Worm (Caenorhabditis elegans) whole organism, mixed stage, embryonic: ENCODE data around the gene gpa-13.

Experiments used
- ceh-83 ChIP-seq: fragments of 200-800 bp; sonication (Bioruptor generic); optimal IDR thresholded peaks from 2 replicates; lab custom pipeline; 2018; ENCODE audit warnings: mild to moderate bottlenecking, missing genetic modification characterization, missing compliant biosample characterization
- elt-1 ChIP-seq: sonication (generic microtip); optimal IDR thresholded peaks from 2 replicates; lab custom pipeline; 2017; ENCODE audit warnings: missing genetic modification characterization, mild to moderate bottlenecking, missing compliant biosample characterization, antibody characterized with exemption, moderate library complexity, borderline replicate concordance; ENCODE audit not compliant: insufficient read depth
- elt-3 ChIP-seq: fragments of 150-350 bp; optimal IDR thresholded peaks from 2 replicates; lab custom pipeline; 2014; ENCODE audit warnings: missing biosample characterization, missing genetic modification characterization
- lin-13 ChIP-seq: fragments of 150-350 bp; optimal IDR thresholded peaks from 2 replicates; lab custom pipeline; 2014; ENCODE audit warnings: missing biosample characterization, missing genetic modification characterization
- lsy-2 ChIP-seq: fragments of 150-350 bp; optimal IDR thresholded peaks from 2 replicates; lab custom pipeline; 2014; ENCODE audit warnings: missing biosample characterization, missing genetic modification characterization
- nhr-12 ChIP-seq: fragments of 150-350 bp; optimal IDR thresholded peaks from 2 replicates; lab custom pipeline; 2014; ENCODE audit warnings: missing biosample characterization, missing genetic modification characterization
- nhr-2 ChIP-seq: fragments of 150-350 bp; optimal IDR thresholded peaks from 2 replicates; lab custom pipeline; 2014; ENCODE audit warnings: missing biosample characterization, missing genetic modification characterization
- nhr-237 ChIP-seq: fragments of 150-350 bp; optimal IDR thresholded peaks from 2 replicates; lab custom pipeline; 2014; ENCODE audit warnings: missing biosample characterization, missing genetic modification characterization
- nhr-76 ChIP-seq: sonication (generic microtip); optimal IDR thresholded peaks from 2 replicates; lab custom pipeline; 2017; ENCODE audit warnings: missing biosample characterization, missing genetic modification characterization
- pha-4 ChIP-seq: fragments of 150-350 bp; optimal IDR thresholded peaks from 2 replicates; lab custom pipeline; 2018; ENCODE audit warnings: missing biosample characterization, missing genetic modification reagents, missing genetic modification characterization
- tbx-8 ChIP-seq: fragments of 200-800 bp; sonication (Bioruptor generic); optimal IDR thresholded peaks from 2 replicates; lab custom pipeline; 2018; ENCODE audit warnings: mild to moderate bottlenecking, missing genetic modification characterization, moderate library complexity, missing compliant biosample characterization
- unc-39 ChIP-seq: fragments of 150-350 bp; optimal IDR thresholded peaks from 2 replicates; lab custom pipeline; 2014; ENCODE audit warnings: missing biosample characterization, missing genetic modification characterization
- unc-62 ChIP-seq: fragments of 150-350 bp; optimal IDR thresholded peaks from 2 replicates; lab custom pipeline; 2014; ENCODE audit warnings: missing biosample characterization, missing genetic modification reagents, missing genetic modification characterization
- ztf-11 ChIP-seq: fragments of 150-350 bp; optimal IDR thresholded peaks from 2 replicates; lab custom pipeline; 2014; ENCODE audit warnings: missing biosample characterization, missing genetic modification characterization

DNA sequence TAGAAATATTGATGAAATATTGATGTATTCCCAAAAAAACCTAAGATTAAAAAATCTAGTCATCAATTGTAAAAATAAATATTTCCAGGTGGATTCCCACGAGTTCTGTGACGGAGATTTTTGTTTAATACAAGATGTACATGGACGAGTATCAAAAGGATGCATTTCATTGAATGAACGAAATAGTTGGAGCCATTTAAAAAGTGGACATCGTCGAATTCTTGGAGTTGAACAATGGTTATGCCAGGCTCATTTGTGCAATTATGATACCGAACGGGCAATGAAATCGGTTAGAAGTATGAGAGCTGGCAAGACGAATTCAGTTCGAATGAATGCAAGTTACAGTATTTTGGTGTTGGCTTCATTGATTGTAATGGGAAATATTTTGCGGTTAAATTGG is 5.2 kb downstream of the gpa-13 start:
- TF ChIP-seq lin-13 (no peak), unc-62 (no peak), pha-4 (tag; lab: Kevin White, UChicago) (no peak), unc-39 (tag; lab: Kevin White, UChicago) (no peak), elt-1 (tag; lab: Kevin White, UChicago) (no peak), elt-3 (tag; lab: Kevin White, UChicago) (no peak), nhr-2 (no peak), tbx-8 (GFP tag; lab: Kevin White, UChicago) (no peak), lsy-2 (no peak), nhr-12 (no peak), nhr-76 (tag; lab: Kevin White, UChicago) (no peak), ztf-11 (tag; lab: Kevin White, UChicago) (no peak), ceh-83 (GFP tag; lab: Kevin White, UChicago) (no peak), nhr-237 (tag; lab: Kevin White, UChicago) (no peak)
